Fruit fly (Drosophila melanogaster) whole organism, embryonic: ENCODE data around the gene Dhc62B.
A peak's percentile ranks its signal among the peaks of the same experiment; 100 is the strongest.

Experiments
- ATbp ChIP-seq: fragments of 200-800 bp; sonication (Bioruptor generic); optimal IDR thresholded peaks from 2 replicates; lab custom pipeline; 2017; ENCODE audit warnings: missing biosample characterization, mild to moderate bottlenecking, missing genetic modification characterization, missing genetic modification reagents
- Abd-B ChIP-seq: fragments of 200-800 bp; sonication (Bioruptor generic); optimal IDR thresholded peaks from 2 replicates; lab custom pipeline; 2018; ENCODE audit warnings: missing biosample characterization, mild to moderate bottlenecking, missing genetic modification characterization, moderate library complexity
- Adf1 ChIP-seq: fragments of 200-800 bp; sonication (Bioruptor generic); IDR thresholded peaks from 2 replicates; pipeline ENCODE4 v1.3.6; 2022; ENCODE audit warnings: missing biosample characterization, missing genetic modification characterization
- C15 ChIP-seq: fragments of 200-800 bp; sonication (Bioruptor generic); IDR thresholded peaks from 3 replicates; pipeline ENCODE4 v1.3.6; 2022; ENCODE audit warnings: missing biosample characterization, missing genetic modification characterization
- CG11504 ChIP-seq: fragments of 200-800 bp; sonication (Bioruptor generic); optimal IDR thresholded peaks from 3 replicates; lab custom pipeline; 2019; ENCODE audit warnings: missing biosample characterization, mild to moderate bottlenecking, missing genetic modification characterization, moderate library complexity
- CG12659 ChIP-seq: fragments of 200-800 bp; sonication (Bioruptor generic); optimal IDR thresholded peaks from 3 replicates; lab custom pipeline; 2017; ENCODE audit warnings: mild to moderate bottlenecking, missing biosample characterization, missing genetic modification reagents, missing genetic modification characterization
- CG12744 ChIP-seq: fragments of 200-800 bp; sonication (Bioruptor generic); optimal IDR thresholded peaks from 2 replicates; lab custom pipeline; 2016; ENCODE audit warnings: missing biosample characterization, missing genetic modification characterization
- CG13287 ChIP-seq: fragments of 200-800 bp; sonication (Bioruptor generic); IDR thresholded peaks from 2 replicates; pipeline ENCODE4 v1.3.6; 2022; ENCODE audit warnings: missing biosample characterization, missing genetic modification characterization; ENCODE audit not compliant: partially characterized antibody
- CG13424 ChIP-seq: fragments of 200-800 bp; sonication (Bioruptor generic); optimal IDR thresholded peaks from 2 replicates; lab custom pipeline; 2019; ENCODE audit warnings: missing biosample characterization, mild to moderate bottlenecking, missing genetic modification characterization, moderate library complexity
- CG13894 ChIP-seq: fragments of 200-800 bp; sonication (Bioruptor generic); optimal IDR thresholded peaks from 3 replicates; lab custom pipeline; 2018; ENCODE audit warnings: missing biosample characterization, mild to moderate bottlenecking, missing genetic modification characterization, moderate library complexity
- CG2712 ChIP-seq: fragments of 200-800 bp; optimal IDR thresholded peaks from 3 replicates; lab custom pipeline; 2019; ENCODE audit warnings: missing biosample characterization, mild to moderate bottlenecking, missing genetic modification characterization, moderate library complexity
- CG30020 ChIP-seq: fragments of 200-800 bp; optimal IDR thresholded peaks from 2 replicates; lab custom pipeline; 2019; ENCODE audit warnings: missing biosample characterization, mild to moderate bottlenecking, missing genetic modification characterization, moderate library complexity
- CG32772 ChIP-seq: fragments of 200-800 bp; sonication (Bioruptor generic); IDR thresholded peaks from 2 replicates; pipeline ENCODE4 v1.3.6; 2022; ENCODE audit warnings: missing biosample characterization, missing genetic modification characterization
- CG33557 ChIP-seq: fragments of 200-800 bp; sonication (Bioruptor generic); optimal IDR thresholded peaks from 2 replicates; lab custom pipeline; 2019; ENCODE audit warnings: missing biosample characterization, mild to moderate bottlenecking, missing genetic modification characterization, moderate library complexity
- CG34376 ChIP-seq: fragments of 200-800 bp; sonication (Bioruptor generic); optimal IDR thresholded peaks from 2 replicates; lab custom pipeline; 2018; ENCODE audit warnings: missing biosample characterization, mild to moderate bottlenecking, missing genetic modification characterization
- CG42726 ChIP-seq: fragments of 200-800 bp; sonication (Bioruptor generic); IDR thresholded peaks from 2 replicates; pipeline ENCODE4 v1.3.6; 2022; ENCODE audit warnings: missing biosample characterization, missing genetic modification characterization; ENCODE audit not compliant: partially characterized antibody
- CG6683 ChIP-seq: fragments of 200-800 bp; sonication (Bioruptor generic); optimal IDR thresholded peaks from 2 replicates; lab custom pipeline; 2017; ENCODE audit warnings: missing biosample characterization, mild to moderate bottlenecking, missing genetic modification characterization, missing genetic modification reagents
- Dll ChIP-seq: fragments of 200-800 bp; sonication (Bioruptor generic); IDR thresholded peaks from 4 replicates; pipeline ENCODE4 v1.3.6; 2022; ENCODE audit warnings: missing biosample characterization, missing genetic modification characterization; ENCODE audit not compliant: partially characterized antibody
- Doc2 ChIP-seq: fragments of 200-800 bp; sonication (Bioruptor generic); IDR thresholded peaks from 2 replicates; pipeline ENCODE4 v1.3.6; 2022; ENCODE audit warnings: missing biosample characterization, missing genetic modification characterization
- Dp ChIP-seq: fragments of 200-800 bp; sonication (Bioruptor generic); optimal IDR thresholded peaks from 2 replicates; lab custom pipeline; 2018; ENCODE audit warnings: missing biosample characterization, mild to moderate bottlenecking, missing genetic modification characterization, moderate library complexity
- Ets97D ChIP-seq: fragments of 200-800 bp; sonication (Bioruptor generic); optimal IDR thresholded peaks from 3 replicates; lab custom pipeline; 2016; ENCODE audit warnings: missing biosample characterization, missing genetic modification characterization
- Fer3 ChIP-seq: fragments of 200-800 bp; sonication (Bioruptor generic); optimal IDR thresholded peaks from 2 replicates; lab custom pipeline; 2018; ENCODE audit warnings: missing biosample characterization, mild to moderate bottlenecking, missing genetic modification characterization, moderate library complexity
- HLH54F ChIP-seq: fragments of 200-800 bp; sonication (Bioruptor generic); optimal IDR thresholded peaks from 3 replicates; lab custom pipeline; 2016; ENCODE audit warnings: missing biosample characterization, missing genetic modification characterization
- Lhr ChIP-seq: fragments of 200-800 bp; sonication (Bioruptor generic); optimal IDR thresholded peaks from 3 replicates; lab custom pipeline; 2017; ENCODE audit warnings: mild to moderate bottlenecking, missing biosample characterization, missing genetic modification reagents, missing genetic modification characterization
- Med ChIP-seq: fragments of 200-800 bp; sonication (Bioruptor generic); peaks from one replicate; lab custom pipeline; 2016; ENCODE audit warnings: missing biosample characterization, missing genetic modification characterization, mild to moderate bottlenecking, inconsistent platforms, moderate library complexity
- croc ChIP-seq: fragments of 200-800 bp; sonication (Bioruptor generic); conservative IDR thresholded peaks from 3 replicates; pipeline ENCODE4 v1.3.6; 2022; ENCODE audit warnings: missing biosample characterization, missing genetic modification characterization
- exex ChIP-seq: fragments of 200-800 bp; sonication (Bioruptor generic); optimal IDR thresholded peaks from 4 replicates; lab custom pipeline; 2018; ENCODE audit warnings: missing biosample characterization, mild to moderate bottlenecking, missing genetic modification characterization, moderate library complexity
- fd3F ChIP-seq: fragments of 200-800 bp; sonication (Bioruptor generic); optimal IDR thresholded peaks from 2 replicates; lab custom pipeline; 2018; ENCODE audit warnings: missing biosample characterization, mild to moderate bottlenecking, missing genetic modification characterization, moderate library complexity
- lilli ChIP-seq: fragments of 200-800 bp; sonication (Bioruptor generic); optimal IDR thresholded peaks from 3 replicates; lab custom pipeline; 2016; ENCODE audit warnings: missing biosample characterization, missing genetic modification characterization
- pb ChIP-seq: fragments of 200-800 bp; sonication (Bioruptor generic); optimal IDR thresholded peaks from 3 replicates; lab custom pipeline; 2016; ENCODE audit warnings: missing biosample characterization, missing genetic modification characterization
- prd ChIP-seq, 3 experiments: fragments of >200 bp in 2 of 3; fragments of 200-800 bp in 1 of 3; sonication (Bioruptor generic) in 1 of 3; optimal IDR thresholded peaks in 2 of 3; IDR thresholded peaks in 1 of 3; 2 replicates in 2 of 3; 3 replicates in 1 of 3; pipeline versions ENCODE4 v1.3.6 to Lab custom; 2017 to 2022; ENCODE audit warnings: missing biosample characterization in 1 of 3, missing genetic modification characterization in 1 of 3
- row ChIP-seq: fragments of 200-800 bp; sonication (Bioruptor generic); IDR thresholded peaks from 3 replicates; pipeline ENCODE4 v1.3.6; 2022; ENCODE audit warnings: missing biosample characterization, missing genetic modification characterization
- sens ChIP-seq: fragments of 200-800 bp; sonication (Bioruptor generic); peaks from one replicate; lab custom pipeline; 2016; ENCODE audit warnings: missing biosample characterization, missing genetic modification characterization
- shn ChIP-seq: fragments of 200-800 bp; sonication (Bioruptor generic); optimal IDR thresholded peaks from 3 replicates; lab custom pipeline; 2016; ENCODE audit warnings: missing biosample characterization, missing genetic modification characterization
- slou ChIP-seq: fragments of 200-800 bp; sonication (Bioruptor generic); optimal IDR thresholded peaks from 3 replicates; lab custom pipeline; 2016; ENCODE audit warnings: missing biosample characterization, missing genetic modification characterization
- sna ChIP-seq: fragments of 200-800 bp; sonication (Bioruptor generic); IDR thresholded peaks from 2 replicates; pipeline ENCODE4 v1.3.6; 2022; ENCODE audit warnings: missing biosample characterization, missing genetic modification characterization; ENCODE audit not compliant: partially characterized antibody
- stc ChIP-seq: fragments of 200-800 bp; sonication (Bioruptor generic); IDR thresholded peaks from 2 replicates; pipeline ENCODE4 v1.3.6; 2022; ENCODE audit warnings: missing biosample characterization, missing genetic modification characterization
- twi ChIP-seq: fragments of 200-800 bp; optimal IDR thresholded peaks from 2 replicates; lab custom pipeline; 2019; ENCODE audit warnings: missing biosample characterization, mild to moderate bottlenecking, missing genetic modification characterization, moderate library complexity
- vnd ChIP-seq: fragments of 200-800 bp; sonication (Bioruptor generic); IDR thresholded peaks from 3 replicates; pipeline ENCODE4 v1.3.6; 2022; ENCODE audit warnings: missing biosample characterization, missing genetic modification characterization; ENCODE audit not compliant: partially characterized antibody
- wor ChIP-seq: fragments of 200-800 bp; sonication (Bioruptor generic); IDR thresholded peaks from 2 replicates; pipeline ENCODE4 v1.3.6; 2022; ENCODE audit warnings: missing biosample characterization, missing genetic modification characterization

Gene Dhc62B

dm6 chr3L:1802802-1803201 is 31.2 kb upstream of the Dhc62B start, which contains the start of the genes JTBR and CG42676 (continued):
- TF ChIP-seq ATbp (GFP tag; lab: Kevin White, UChicago) (no peak), stc (GFP tag; lab: Robert Waterston, UW) (no peak), CG11504 (no peak), sna (GFP tag; lab: Robert Waterston, UW) (0 out of 2 replicates have a peak, but pooled peaks have one; percentile 33), CG13424 (tag; lab: Kevin White, UChicago) (peak; percentile 25), CG2712 (tag; lab: Kevin White, UChicago) (peak; percentile 52), Lhr (GFP tag; lab: Kevin White, UChicago) (peak; percentile 75), CG13287 (peak; percentile 73), shn (GFP tag; lab: Kevin White, UChicago) (no peak), Doc2 (GFP tag; lab: Robert Waterston, UW) (no peak), pb (GFP tag; lab: Kevin White, UChicago) (no peak), vnd (GFP tag; lab: Robert Waterston, UW) (0 out of 3 replicates have a peak, but pooled peaks have one; percentile 28), row (GFP tag; lab: Robert Waterston, UW) (peak; percentile 87), Fer3 (tag; lab: Kevin White, UChicago) (no peak), CG34376 (GFP tag; lab: Kevin White, UChicago) (peak; percentile 29), Med (GFP tag; lab: Kevin White, UChicago) (peak; percentile 81), sens (GFP tag; lab: Kevin White, UChicago) (peak; percentile 71), Dll (peak; percentile 39; the same call in 1 of the 4 replicates), twi (tag; lab: Kevin White, UChicago) (no peak), Adf1 (GFP tag; lab: Robert Waterston, UW) (no peak), CG33557 (GFP tag; lab: Kevin White, UChicago) (no peak), CG13894 (tag; lab: Kevin White, UChicago) (no peak), CG12659 (GFP tag; lab: Kevin White, UChicago) (peak; percentile 50), fd3F (no peak), Abd-B (GFP tag; lab: Kevin White, UChicago) (peak; percentile 42), CG32772 (no peak), CG6683 (GFP tag; lab: Kevin White, UChicago) (no peak), lilli (GFP tag; lab: Kevin White, UChicago) (peak; percentile 23), wor (GFP tag; lab: Robert Waterston, UW) (no peak), Dp (GFP tag; lab: Kevin White, UChicago) (peak; percentile 27), CG12744 (GFP tag; lab: Kevin White, UChicago) (no peak), croc (GFP tag; lab: Robert Waterston, UW) (no peak), prd (optimal IDR thresholded peaks at IDR 0.05; lab: Kevin White, UChicago) (no peak), prd (GFP tag; IDR thresholded peaks at IDR 0.05; lab: Robert Waterston, UW) (0 out of 3 replicates have a peak, but pooled peaks have one; percentile 18), CG42726 (no peak), Ets97D (GFP tag; lab: Kevin White, UChicago) (peak; percentile 31), CG30020 (tag; lab: Kevin White, UChicago) (peak; percentile 25), C15 (no peak), slou (GFP tag; lab: Kevin White, UChicago) (no peak), exex (tag; lab: Kevin White, UChicago) (peak; percentile 36), HLH54F (GFP tag; lab: Kevin White, UChicago) (no peak)
